Worm (Caenorhabditis elegans) whole organism, young adult: ENCODE measurements around the gene polq-1.

ENCODE experiments used
- B0336.3 ChIP-seq: fragments of 200-800 bp; sonication (Bioruptor generic); IDR thresholded peaks from 2 replicates; pipeline ENCODE4 v1.3.6; 2022; ENCODE audit warnings: missing genetic modification characterization, missing compliant biosample characterization
- D2030.7 ChIP-seq: fragments of 200-800 bp; sonication (Bioruptor generic); IDR thresholded peaks from 2 replicates; pipeline ENCODE4 v1.3.6; 2022; ENCODE audit warnings: missing genetic modification reagents, missing genetic modification characterization, missing compliant biosample characterization
- akir-1 ChIP-seq: fragments of 200-800 bp; sonication (Bioruptor generic); optimal IDR thresholded peaks from 2 replicates; lab custom pipeline; 2018; ENCODE audit warnings: mild to moderate bottlenecking, missing genetic modification characterization, moderate library complexity, missing compliant biosample characterization
- bed-1 ChIP-seq: fragments of 200-800 bp; sonication (Bioruptor generic); IDR thresholded peaks from 2 replicates; pipeline ENCODE4 v1.3.6; 2022; ENCODE audit warnings: missing genetic modification reagents, missing genetic modification characterization, missing compliant biosample characterization
- lsy-27 ChIP-seq: sonication (generic microtip); optimal IDR thresholded peaks from 2 replicates; lab custom pipeline; 2017; ENCODE audit warnings: missing genetic modification characterization, mild to moderate bottlenecking, missing compliant biosample characterization, antibody characterized with exemption, missing genotype, borderline replicate concordance; ENCODE audit not compliant: insufficient read depth
- madf-8 ChIP-seq: fragments of 200-800 bp; sonication (Bioruptor generic); conservative IDR thresholded peaks from 2 replicates; pipeline ENCODE4 v1.3.6; 2022; ENCODE audit warnings: missing genetic modification reagents, missing genetic modification characterization, missing compliant biosample characterization
- nfya-2 ChIP-seq: fragments of 200-800 bp; sonication (Bioruptor generic); IDR thresholded peaks from 2 replicates; pipeline ENCODE4 v1.3.6; 2022; ENCODE audit warnings: missing genetic modification reagents, missing genetic modification characterization, missing compliant biosample characterization
- nhr-179 ChIP-seq: sonication (generic microtip); optimal IDR thresholded peaks from 2 replicates; lab custom pipeline; 2016; ENCODE audit warnings: mild to moderate bottlenecking, missing genetic modification characterization, missing compliant biosample characterization
- nhr-80 ChIP-seq: sonication (generic microtip); optimal IDR thresholded peaks from 2 replicates; lab custom pipeline; 2016; ENCODE audit warnings: missing genetic modification characterization, missing compliant biosample characterization
- sea-2 ChIP-seq: fragments of 200-800 bp; sonication (Bioruptor generic); IDR thresholded peaks from 2 replicates; pipeline ENCODE4 v1.3.6; 2022; ENCODE audit warnings: missing genetic modification characterization, missing compliant biosample characterization
- snpc-4 ChIP-seq, 5 experiments: fragments of 150-350 bp in 1 of 5; sonication (generic microtip) in 4 of 5; optimal IDR thresholded peaks; 2 replicates each; lab custom pipeline; 2014 to 2018; ENCODE audit warnings: missing genetic modification characterization in 5 of 5, missing biosample characterization in 3 of 5, antibody characterized with exemption in 2 of 5, mild to moderate bottlenecking in 2 of 5, missing compliant biosample characterization in 2 of 5, missing genotype in 2 of 5, moderate library complexity in 2 of 5, missing genetic modification reagents in 1 of 5
- unc-62 ChIP-seq: fragments of 150-350 bp; optimal IDR thresholded peaks from 2 replicates; lab custom pipeline; 2014; ENCODE audit warnings: missing biosample characterization, missing genetic modification reagents, missing genetic modification characterization
- ztf-25 ChIP-seq: fragments of 200-800 bp; sonication (Bioruptor generic); IDR thresholded peaks from 2 replicates; pipeline ENCODE4 v1.3.6; 2022; ENCODE audit warnings: missing genetic modification reagents, missing genetic modification characterization, missing compliant biosample characterization

- TF ChIP-seq snpc-4 (GFP tag; optimal IDR thresholded peaks at IDR 0.05; lab: Kevin White, UChicago) (no peak), snpc-4 (tag; optimal IDR thresholded peaks at IDR 0.05; lab: Kevin White, UChicago) (no peak), B0336.3 (no peak), D2030.7 (GFP tag; lab: Robert Waterston, UW) (no peak), madf-8 (GFP tag; lab: Robert Waterston, UW) (no peak), nhr-80 (tag; lab: Kevin White, UChicago) (no peak), nhr-179 (tag; lab: Kevin White, UChicago) (no peak), lsy-27 (tag; lab: Kevin White, UChicago) (no peak), akir-1 (GFP tag; lab: Kevin White, UChicago) (no peak), nfya-2 (GFP tag; lab: Robert Waterston, UW) (no peak), unc-62 (no peak), sea-2 (no peak), bed-1 (GFP tag; lab: Robert Waterston, UW) (no peak), ztf-25 (GFP tag; lab: Robert Waterston, UW) (no peak)
Measured at ce11 chrIII:5814098-5814497, 11.1 kb upstream of the polq-1 start.
